Fruit fly (Drosophila melanogaster): Measurements from ENCODE around the gene lmgB.
A peak's percentile ranks its signal among the peaks of the same experiment; 100 is the strongest.

Gene lmgB

dm6 chr2L:8514748-8515147, 13.7 kb downstream of the lmgB start, which contains the start of the genes CG13097 and PIG-U (continued):
- TF ChIP-seq CG3995 (GFP tag; optimal IDR thresholded peaks at IDR 0.05) (peak; percentile 92), Six4 (GFP tag; optimal IDR thresholded peaks at IDR 0.05) (peak; percentile 74), CG2116 (GFP tag; optimal IDR thresholded peaks at IDR 0.05) (peak; percentile 92), schlank (tag; optimal IDR thresholded peaks at IDR 0.05) (peak; percentile 50), ato (GFP tag; IDR thresholded peaks at IDR 0.05; ENCODE audit: partially characterized antibody) (no peak), sima (GFP tag; optimal IDR thresholded peaks at IDR 0.05) (peak; percentile 38), CG14441 (GFP tag; IDR thresholded peaks at IDR 0.05) (peak; percentile 76), Dip2 (GFP tag; IDR thresholded peaks at IDR 0.05) (no peak), ken (GFP tag; IDR thresholded peaks at IDR 0.05) (peak; percentile 84; the same call in 2 of the 3 replicates), CG12391 (tag; optimal IDR thresholded peaks at IDR 0.05) (peak; percentile 91), scrt (GFP tag; optimal IDR thresholded peaks at IDR 0.05) (peak; percentile 66), gt (GFP tag; IDR thresholded peaks at IDR 0.05) (no peak), chm (GFP tag; IDR thresholded peaks at IDR 0.05) (peak; percentile 74), slou (GFP tag; optimal IDR thresholded peaks at IDR 0.05) (peak; percentile 85), CG12219 (GFP tag; optimal IDR thresholded peaks at IDR 0.05) (no peak), CG7357 (GFP tag; IDR thresholded peaks at IDR 0.05) (peak; percentile 52; the same call in 1 of the 3 replicates), HLH4C (GFP tag; IDR thresholded peaks at IDR 0.05; ENCODE audit: partially characterized antibody) (peak; percentile 86), klu (GFP tag; IDR thresholded peaks at IDR 0.05) (peak; percentile 67; the same call in 1 of the 2 replicates), Chrac-16 (GFP tag; optimal IDR thresholded peaks at IDR 0.05) (peak; percentile 89), pnt (GFP tag; optimal IDR thresholded peaks at IDR 0.05) (peak; percentile 64), sens-2 (GFP tag; IDR thresholded peaks at IDR 0.05) (0 out of 2 replicates have a peak, but pooled peaks have one; percentile 36), CG12769 (tag; optimal IDR thresholded peaks at IDR 0.05) (peak; percentile 24), sr (GFP tag; IDR thresholded peaks at IDR 0.05) (no peak), CG16779 (GFP tag; IDR thresholded peaks at IDR 0.05) (no peak), tio (GFP tag; optimal IDR thresholded peaks at IDR 0.05) (no peak), ap (GFP tag; IDR thresholded peaks at IDR 0.05) (0 out of 2 replicates have a peak, but pooled peaks have one; percentile 12), CG12299 (tag; optimal IDR thresholded peaks at IDR 0.05) (peak; percentile 69), CG1233 (GFP tag; optimal IDR thresholded peaks at IDR 0.05) (peak; percentile 56), CG2889 (GFP tag; IDR thresholded peaks at IDR 0.05) (0 out of 3 replicates have a peak, but pooled peaks have one; percentile 45), CG5180 (GFP tag; optimal IDR thresholded peaks at IDR 0.05) (no peak), HmgZ (tag; optimal IDR thresholded peaks at IDR 0.05) (peak; percentile 87), CG10462 (GFP tag; optimal IDR thresholded peaks at IDR 0.05) (peak; percentile 67), CG13424 (tag; optimal IDR thresholded peaks at IDR 0.05) (peak; percentile 86), CG17328 (GFP tag; IDR thresholded peaks at IDR 0.05) (peak; percentile 81), CG2202 (tag; optimal IDR thresholded peaks at IDR 0.05) (peak; percentile 55), croc (GFP tag; conservative IDR thresholded peaks at IDR 0.05) (peak; percentile 70), luna (GFP tag; optimal IDR thresholded peaks at IDR 0.05) (no peak), CG3065 (GFP tag; optimal IDR thresholded peaks at IDR 0.05) (peak; percentile 53), pum (GFP tag; optimal IDR thresholded peaks at IDR 0.05) (peak; percentile 74), CG15011 (GFP tag; optimal IDR thresholded peaks at IDR 0.05) (no peak), pfk (GFP tag; optimal IDR thresholded peaks at IDR 0.05) (peak; percentile 8), Awh (GFP tag; IDR thresholded peaks at IDR 0.05) (0 out of 2 replicates have a peak, but pooled peaks have one; percentile 13), CG8281 (tag; optimal IDR thresholded peaks at IDR 0.05) (no peak), gcm2 (GFP tag; optimal IDR thresholded peaks at IDR 0.05) (no peak), CG31388 (GFP tag; optimal IDR thresholded peaks at IDR 0.05) (peak; percentile 49), Side (GFP tag; optimal IDR thresholded peaks at IDR 0.05) (peak; percentile 68), wor (GFP tag; IDR thresholded peaks at IDR 0.05) (peak; percentile 51), Meics (GFP tag; optimal IDR thresholded peaks at IDR 0.05) (peak; percentile 71), PHDP (tag; optimal IDR thresholded peaks at IDR 0.05) (peak; percentile 75), Nf-YC (tag; optimal IDR thresholded peaks at IDR 0.05) (peak; percentile 73), Doc2 (GFP tag; IDR thresholded peaks at IDR 0.05) (no peak)
